Worm (Caenorhabditis elegans): Measurements from ENCODE around the gene txt-10.

ce11 chrV:10532725-10533124 lies at the start of gene txt-10:
- TF ChIP-seq dao-5 (tag; optimal IDR thresholded peaks at IDR 0.05) (no peak), him-1 (tag; optimal IDR thresholded peaks at IDR 0.05) (no peak)
